Fruit fly (Drosophila melanogaster) whole organism, embryonic: ENCODE results near the gene ari-1.

Source experiments
- CG10209 ChIP-seq: fragments of 200-800 bp; sonication (Bioruptor generic); optimal IDR thresholded peaks from 3 replicates; lab custom pipeline; 2017; ENCODE audit warnings: missing biosample characterization, mild to moderate bottlenecking, missing genetic modification characterization, missing genetic modification reagents
- CG10366 ChIP-seq: fragments of 200-800 bp; sonication (Bioruptor generic); IDR thresholded peaks from 2 replicates; pipeline ENCODE4 v1.3.6; 2022; ENCODE audit warnings: missing biosample characterization, missing genetic modification characterization
- CG4707 ChIP-seq: fragments of 200-800 bp; sonication (Bioruptor generic); optimal IDR thresholded peaks from 2 replicates; lab custom pipeline; 2018; ENCODE audit warnings: missing biosample characterization, mild to moderate bottlenecking, missing genetic modification characterization, moderate library complexity
- NC2α ChIP-seq: fragments of 200-800 bp; sonication (Bioruptor generic); optimal IDR thresholded peaks from 2 replicates; lab custom pipeline; 2016; ENCODE audit warnings: missing biosample characterization, missing genetic modification characterization
- Spps ChIP-seq: fragments of 200-800 bp; sonication (Bioruptor generic); optimal IDR thresholded peaks from 2 replicates; lab custom pipeline; 2018; ENCODE audit warnings: missing biosample characterization, mild to moderate bottlenecking, missing genetic modification characterization
- sr ChIP-seq: fragments of 200-800 bp; sonication (Bioruptor generic); IDR thresholded peaks from 3 replicates; pipeline ENCODE4 v1.3.6; 2022; ENCODE audit warnings: missing biosample characterization, missing genetic modification characterization

- TF ChIP-seq CG4707 (GFP tag; lab: Kevin White, UChicago): no peak
- no peak for TF ChIP-seq NC2α (GFP tag; lab: Kevin White, UChicago)
- no peak for TF ChIP-seq sr (GFP tag; lab: Robert Waterston, UW)
- no peak for TF ChIP-seq CG10209 (GFP tag; lab: Kevin White, UChicago)
- TF ChIP-seq CG10366 (GFP tag; lab: Robert Waterston, UW): no peak
- no peak for TF ChIP-seq Spps (tag; lab: Kevin White, UChicago)
Measured at dm6 chrX:18108676-18109075, 28.9 kb downstream of the ari-1 start.
